Fruit fly (Drosophila melanogaster) whole organism, embryonic: ENCODE data around the gene Ssl2.

ENCODE experiments used
- Atf6 ChIP-seq: fragments of 200-800 bp; sonication (Bioruptor generic); IDR thresholded peaks from 2 replicates; pipeline ENCODE4 v1.3.6; 2022; ENCODE audit warnings: missing biosample characterization, missing genetic modification characterization
- Blimp-1 ChIP-seq: fragments of 200-800 bp; sonication (Bioruptor generic); optimal IDR thresholded peaks from 3 replicates; lab custom pipeline; 2018; ENCODE audit warnings: missing biosample characterization, missing genetic modification characterization, mild to moderate bottlenecking, moderate library complexity, missing genetic modification reagents
- CG10959 ChIP-seq: fragments of 200-800 bp; sonication (Bioruptor generic); IDR thresholded peaks from 2 replicates; pipeline ENCODE4 v1.3.6; 2022; ENCODE audit warnings: missing biosample characterization, missing genetic modification characterization
- CG15696 ChIP-seq: fragments of 200-800 bp; sonication (Bioruptor generic); optimal IDR thresholded peaks from 2 replicates; lab custom pipeline; 2019; ENCODE audit warnings: missing biosample characterization, mild to moderate bottlenecking, missing genetic modification characterization, moderate library complexity
- CG17385 ChIP-seq: fragments of 200-800 bp; sonication (Bioruptor generic); optimal IDR thresholded peaks from 3 replicates; lab custom pipeline; 2018; ENCODE audit warnings: missing biosample characterization, mild to moderate bottlenecking, missing genetic modification characterization
- CG17568 ChIP-seq: fragments of 200-800 bp; sonication (Bioruptor generic); optimal IDR thresholded peaks from 2 replicates; lab custom pipeline; 2018; ENCODE audit warnings: missing biosample characterization, mild to moderate bottlenecking, missing genetic modification characterization, moderate library complexity
- CG1832 ChIP-seq: fragments of 200-800 bp; sonication (Bioruptor generic); optimal IDR thresholded peaks from 2 replicates; lab custom pipeline; 2017; ENCODE audit warnings: missing biosample characterization, mild to moderate bottlenecking, missing genetic modification characterization, inconsistent platforms
- CG2678 ChIP-seq: fragments of 200-800 bp; sonication (Bioruptor generic); optimal IDR thresholded peaks from 3 replicates; lab custom pipeline; 2019; ENCODE audit warnings: missing biosample characterization, mild to moderate bottlenecking, missing genetic modification characterization, moderate library complexity
- CG30020 ChIP-seq: fragments of 200-800 bp; optimal IDR thresholded peaks from 2 replicates; lab custom pipeline; 2019; ENCODE audit warnings: missing biosample characterization, mild to moderate bottlenecking, missing genetic modification characterization, moderate library complexity
- CG3281 ChIP-seq: fragments of 200-800 bp; sonication (Bioruptor generic); optimal IDR thresholded peaks from 3 replicates; lab custom pipeline; 2017; ENCODE audit warnings: missing biosample characterization, mild to moderate bottlenecking, missing genetic modification characterization
- CG6175 ChIP-seq: fragments of 200-800 bp; sonication (Bioruptor generic); IDR thresholded peaks from 3 replicates; pipeline ENCODE4 v1.3.6; 2022; ENCODE audit warnings: missing biosample characterization, missing genetic modification characterization
- CG7786 ChIP-seq: fragments of 200-800 bp; sonication (Bioruptor generic); optimal IDR thresholded peaks from 2 replicates; lab custom pipeline; 2016; ENCODE audit warnings: missing biosample characterization, missing genetic modification characterization
- CG7987 ChIP-seq: fragments of 200-800 bp; sonication (Bioruptor generic); optimal IDR thresholded peaks from 2 replicates; lab custom pipeline; 2018; ENCODE audit warnings: missing biosample characterization, mild to moderate bottlenecking, missing genetic modification characterization, moderate library complexity
- CG8089 ChIP-seq: fragments of 200-800 bp; sonication (Bioruptor generic); optimal IDR thresholded peaks from 3 replicates; lab custom pipeline; 2016; ENCODE audit warnings: missing biosample characterization, missing genetic modification characterization
- CG8478 ChIP-seq: fragments of >200 bp; optimal IDR thresholded peaks from 2 replicates; lab custom pipeline; 2018
- D ChIP-seq, 2 experiments: fragments of 200-800 bp in 1 of 2; fragments of >200 bp in 1 of 2; sonication (Bioruptor generic) in 1 of 2; optimal IDR thresholded peaks; 2 replicates in 1 of 2; 3 replicates in 1 of 2; lab custom pipeline; 2017; ENCODE audit warnings: mild to moderate bottlenecking in 1 of 2, missing biosample characterization in 1 of 2, missing genetic modification characterization in 1 of 2, missing genetic modification reagents in 1 of 2
- D19A ChIP-seq: fragments of 200-800 bp; optimal IDR thresholded peaks from 3 replicates; lab custom pipeline; 2019; ENCODE audit warnings: missing biosample characterization, mild to moderate bottlenecking, missing genetic modification characterization, moderate library complexity
- Dfd ChIP-seq, 2 experiments: fragments of >200 bp; optimal IDR thresholded peaks; 2 replicates each; lab custom pipeline; 2017; ENCODE audit warnings: missing biosample characterization in 2 of 2, missing genetic modification characterization in 2 of 2
- E2f1 ChIP-seq: fragments of 200-800 bp; sonication (Bioruptor generic); IDR thresholded peaks from 2 replicates; pipeline ENCODE4 v1.3.6; 2022; ENCODE audit warnings: missing biosample characterization, missing genetic modification characterization
- ERR ChIP-seq: fragments of 200-800 bp; sonication (Bioruptor generic); optimal IDR thresholded peaks from 2 replicates; lab custom pipeline; 2016; ENCODE audit warnings: missing biosample characterization, missing genetic modification characterization
- Hand ChIP-seq: fragments of 200-800 bp; sonication (Bioruptor generic); optimal IDR thresholded peaks from 2 replicates; lab custom pipeline; 2017; ENCODE audit warnings: mild to moderate bottlenecking, missing biosample characterization, missing genetic modification reagents, missing genetic modification characterization
- Hey ChIP-seq: fragments of 200-800 bp; sonication (Bioruptor generic); optimal IDR thresholded peaks from 3 replicates; lab custom pipeline; 2018; ENCODE audit warnings: missing biosample characterization, mild to moderate bottlenecking, missing genetic modification characterization
- Hr3 ChIP-seq: fragments of 200-800 bp; sonication (Bioruptor generic); optimal IDR thresholded peaks from 3 replicates; lab custom pipeline; 2016; ENCODE audit warnings: missing biosample characterization, missing genetic modification characterization
- Jarid2 ChIP-seq: fragments of 200-800 bp; sonication (Bioruptor generic); optimal IDR thresholded peaks from 3 replicates; lab custom pipeline; 2017; ENCODE audit warnings: mild to moderate bottlenecking, missing biosample characterization, missing genetic modification reagents, missing genetic modification characterization
- Lpt ChIP-seq: fragments of >200 bp; optimal IDR thresholded peaks from 2 replicates; lab custom pipeline; 2018; ENCODE audit warnings: missing biosample characterization, missing genetic modification characterization
- MTF-1 ChIP-seq: fragments of 200-800 bp; sonication (Bioruptor generic); optimal IDR thresholded peaks from 2 replicates; lab custom pipeline; 2018; ENCODE audit warnings: missing biosample characterization, mild to moderate bottlenecking, missing genetic modification characterization, borderline replicate concordance
- Med ChIP-seq: fragments of 200-800 bp; sonication (Bioruptor generic); peaks from one replicate; lab custom pipeline; 2016; ENCODE audit warnings: missing biosample characterization, missing genetic modification characterization, mild to moderate bottlenecking, inconsistent platforms, moderate library complexity
- NFAT ChIP-seq: fragments of 200-800 bp; sonication (Bioruptor generic); IDR thresholded peaks from 2 replicates; pipeline ENCODE4 v1.3.6; 2022; ENCODE audit warnings: missing biosample characterization, missing genetic modification characterization
- PHDP ChIP-seq: fragments of 200-800 bp; sonication (Bioruptor generic); optimal IDR thresholded peaks from 3 replicates; lab custom pipeline; 2018; ENCODE audit warnings: missing biosample characterization, mild to moderate bottlenecking, missing genetic modification characterization, moderate library complexity
- Six4 ChIP-seq: fragments of 200-800 bp; sonication (Bioruptor generic); optimal IDR thresholded peaks from 2 replicates; lab custom pipeline; 2016; ENCODE audit warnings: missing biosample characterization, missing genetic modification characterization
- Trl ChIP-seq, 3 experiments: fragments of >200 bp in 2 of 3; fragments of 200-800 bp in 1 of 3; sonication (Bioruptor generic) in 1 of 3; optimal IDR thresholded peaks; 2 replicates in 1 of 3; 3 replicates in 2 of 3; lab custom pipeline; 2016 to 2017; ENCODE audit warnings: missing biosample characterization in 1 of 3, missing genetic modification characterization in 1 of 3
- bigmax ChIP-seq: fragments of 200-800 bp; sonication (Bioruptor generic); optimal IDR thresholded peaks from 2 replicates; lab custom pipeline; 2018; ENCODE audit warnings: missing biosample characterization, mild to moderate bottlenecking, missing genetic modification characterization
- cas ChIP-seq: fragments of 200-800 bp; sonication (Bioruptor generic); IDR thresholded peaks from 2 replicates; pipeline ENCODE4 v1.3.6; 2022; ENCODE audit warnings: missing biosample characterization, missing genetic modification characterization
- cato ChIP-seq: fragments of 200-800 bp; sonication (Bioruptor generic); optimal IDR thresholded peaks from 2 replicates; lab custom pipeline; 2016; ENCODE audit warnings: missing biosample characterization, missing genetic modification characterization, borderline replicate concordance
- cg ChIP-seq: fragments of 200-800 bp; sonication (Bioruptor generic); optimal IDR thresholded peaks from 3 replicates; lab custom pipeline; 2019; ENCODE audit warnings: missing biosample characterization, mild to moderate bottlenecking, missing genetic modification characterization, moderate library complexity
- dm ChIP-seq: fragments of 200-800 bp; sonication (Bioruptor generic); optimal IDR thresholded peaks from 3 replicates; lab custom pipeline; 2016; ENCODE audit warnings: missing biosample characterization, missing genetic modification characterization
- dmrt11E ChIP-seq: fragments of 200-800 bp; sonication (Bioruptor generic); optimal IDR thresholded peaks from 3 replicates; lab custom pipeline; 2018; ENCODE audit warnings: missing biosample characterization, mild to moderate bottlenecking, missing genetic modification characterization, moderate library complexity
- gro ChIP-seq: fragments of 200-800 bp; sonication (Bioruptor generic); optimal IDR thresholded peaks from 2 replicates; lab custom pipeline; 2016; ENCODE audit warnings: missing biosample characterization, missing genetic modification characterization
- jing ChIP-seq: fragments of 200-800 bp; sonication (Bioruptor generic); optimal IDR thresholded peaks from 2 replicates; lab custom pipeline; 2018; ENCODE audit warnings: missing biosample characterization, mild to moderate bottlenecking, missing genetic modification characterization
- mirr ChIP-seq: fragments of 200-800 bp; sonication (Bioruptor generic); optimal IDR thresholded peaks from 3 replicates; lab custom pipeline; 2018; ENCODE audit warnings: missing biosample characterization, mild to moderate bottlenecking, missing genetic modification characterization
- peb ChIP-seq: fragments of 200-800 bp; sonication (Bioruptor generic); IDR thresholded peaks from 2 replicates; pipeline ENCODE4 v1.3.6; 2022; ENCODE audit warnings: missing biosample characterization, missing genetic modification characterization
- psq ChIP-seq: fragments of 200-800 bp; sonication (Bioruptor generic); optimal IDR thresholded peaks from 2 replicates; lab custom pipeline; 2017; ENCODE audit warnings: missing biosample characterization, missing genetic modification characterization
- sim ChIP-seq: fragments of 200-800 bp; sonication (Bioruptor generic); IDR thresholded peaks from 2 replicates; pipeline ENCODE4 v1.3.6; 2022; ENCODE audit warnings: missing biosample characterization, missing genetic modification characterization
- slp2 ChIP-seq: fragments of 200-800 bp; sonication (Bioruptor generic); optimal IDR thresholded peaks from 2 replicates; lab custom pipeline; 2016; ENCODE audit warnings: missing biosample characterization, missing genetic modification characterization
- sqz ChIP-seq: fragments of 200-800 bp; sonication (Bioruptor generic); optimal IDR thresholded peaks from 3 replicates; lab custom pipeline; 2018; ENCODE audit warnings: missing biosample characterization, mild to moderate bottlenecking, missing genetic modification characterization
- tll ChIP-seq, 2 experiments: fragments of 200-800 bp in 1 of 2; fragments of >200 bp in 1 of 2; sonication (Bioruptor generic) in 1 of 2; optimal IDR thresholded peaks; 2 replicates each; lab custom pipeline; 2017 to 2019; ENCODE audit warnings: missing biosample characterization in 2 of 2, missing genetic modification characterization in 2 of 2, mild to moderate bottlenecking in 1 of 2, moderate library complexity in 1 of 2
- ttk ChIP-seq: fragments of 200-800 bp; sonication (Bioruptor generic); IDR thresholded peaks from 2 replicates; pipeline ENCODE4 v2.1.2; 2022; ENCODE audit warnings: missing biosample characterization, missing genetic modification characterization

Gene Ssl2

DNA sequence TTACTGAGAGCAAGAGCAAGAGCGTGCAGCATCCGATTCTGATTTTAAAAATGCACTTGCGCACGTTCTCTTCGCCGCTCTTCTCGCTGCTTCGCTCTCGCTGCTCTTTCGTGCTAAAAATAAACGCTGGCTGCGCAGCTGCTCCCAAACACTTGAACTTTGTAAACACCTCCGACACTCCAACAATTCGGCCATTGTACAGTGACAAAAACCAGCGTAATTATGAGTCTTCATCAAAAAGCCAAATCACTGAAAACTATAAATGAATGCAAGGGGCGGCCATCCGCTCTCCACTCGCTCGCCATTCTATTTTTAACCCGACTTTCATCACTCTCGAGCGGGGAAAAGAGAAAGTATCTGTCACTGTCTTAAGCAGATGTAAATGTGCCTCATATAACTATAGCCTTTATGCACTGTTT is 32.2 kb upstream of the Ssl2 start (continued):
- no peak for TF ChIP-seq CG17568 (GFP tag; lab: Kevin White, UChicago)
- TF ChIP-seq mirr = no peak
- TF ChIP-seq CG3281 = no peak
- no peak for TF ChIP-seq MTF-1 (GFP tag; lab: Kevin White, UChicago)
- no peak for TF ChIP-seq CG15696
- TF ChIP-seq, all 482 proteins: peak for 41

DNA sequence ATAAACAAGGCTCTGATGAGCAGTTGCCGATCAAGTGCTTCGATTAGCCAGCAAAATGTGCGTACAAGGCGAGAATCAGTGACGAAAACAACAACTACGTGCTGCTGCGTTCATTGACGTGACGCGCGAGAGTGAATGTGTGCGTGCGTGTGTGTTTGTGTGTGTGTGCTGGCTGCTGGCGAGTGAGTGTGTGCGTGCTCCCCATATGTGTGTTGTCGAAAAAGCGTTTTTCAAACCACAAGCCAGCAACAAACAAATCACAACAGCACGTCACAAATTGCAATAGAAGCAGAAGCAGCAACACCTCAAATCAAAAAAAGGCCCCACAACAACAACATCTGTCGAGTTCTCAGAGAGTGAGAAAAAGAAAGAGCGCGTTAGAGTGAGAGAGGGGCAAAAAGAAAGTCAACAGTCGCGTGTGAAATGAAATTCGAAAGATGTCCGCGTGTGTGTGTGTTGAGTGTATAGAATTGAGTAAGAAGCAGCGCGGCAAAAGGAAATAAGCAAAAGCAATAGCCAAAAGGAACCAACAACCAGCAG is 31.5 kb upstream of the Ssl2 start:
- TF ChIP-seq bigmax (GFP tag; lab: Kevin White, UChicago) (peak; percentile 45), NFAT (GFP tag; lab: Robert Waterston, UW) (no peak), D (optimal IDR thresholded peaks at IDR 0.05; lab: Kevin White, UChicago) (peak; percentile 97), D (GFP tag; optimal IDR thresholded peaks at IDR 0.05; lab: Kevin White, UChicago) (no peak), ERR (GFP tag; lab: Kevin White, UChicago) (no peak), Atf6 (GFP tag; lab: Robert Waterston, UW) (no peak), Jarid2 (GFP tag; lab: Kevin White, UChicago) (peak; percentile 75), CG6175 (GFP tag; lab: Robert Waterston, UW) (no peak), dm (GFP tag; lab: Kevin White, UChicago) (no peak), Lpt (GFP tag; lab: Kevin White, UChicago) (no peak), CG1832 (peak; percentile 17), tll (GFP tag; optimal IDR thresholded peaks at IDR 0.05; lab: Kevin White, UChicago) (peak in 1 of 2 experiments; percentile 32), jing (GFP tag; lab: Kevin White, UChicago) (no peak), Trl (optimal IDR thresholded peaks at IDR 0.05; lab: Kevin White, UChicago) (peak in 1 of 2 experiments; percentile 62), Trl (GFP tag; optimal IDR thresholded peaks at IDR 0.05; lab: Kevin White, UChicago) (no peak), sqz (GFP tag; lab: Kevin White, UChicago) (peak; percentile 10), sim (GFP tag; lab: Robert Waterston, UW) (no peak), CG2678 (no peak), Med (GFP tag; lab: Kevin White, UChicago) (peak; percentile 33), gro (peak; percentile 29), CG7987 (GFP tag; lab: Kevin White, UChicago) (no peak), Blimp-1 (GFP tag; lab: Kevin White, UChicago) (peak; percentile 4), CG8478 (lab: Kevin White, UChicago) (peak; percentile 91), Six4 (no peak), cg (GFP tag; lab: Kevin White, UChicago) (peak; percentile 97), peb (GFP tag; lab: Robert Waterston, UW) (no peak), CG17385 (GFP tag; lab: Kevin White, UChicago) (peak; percentile 19), slp2 (GFP tag; lab: Kevin White, UChicago) (no peak)

DNA sequence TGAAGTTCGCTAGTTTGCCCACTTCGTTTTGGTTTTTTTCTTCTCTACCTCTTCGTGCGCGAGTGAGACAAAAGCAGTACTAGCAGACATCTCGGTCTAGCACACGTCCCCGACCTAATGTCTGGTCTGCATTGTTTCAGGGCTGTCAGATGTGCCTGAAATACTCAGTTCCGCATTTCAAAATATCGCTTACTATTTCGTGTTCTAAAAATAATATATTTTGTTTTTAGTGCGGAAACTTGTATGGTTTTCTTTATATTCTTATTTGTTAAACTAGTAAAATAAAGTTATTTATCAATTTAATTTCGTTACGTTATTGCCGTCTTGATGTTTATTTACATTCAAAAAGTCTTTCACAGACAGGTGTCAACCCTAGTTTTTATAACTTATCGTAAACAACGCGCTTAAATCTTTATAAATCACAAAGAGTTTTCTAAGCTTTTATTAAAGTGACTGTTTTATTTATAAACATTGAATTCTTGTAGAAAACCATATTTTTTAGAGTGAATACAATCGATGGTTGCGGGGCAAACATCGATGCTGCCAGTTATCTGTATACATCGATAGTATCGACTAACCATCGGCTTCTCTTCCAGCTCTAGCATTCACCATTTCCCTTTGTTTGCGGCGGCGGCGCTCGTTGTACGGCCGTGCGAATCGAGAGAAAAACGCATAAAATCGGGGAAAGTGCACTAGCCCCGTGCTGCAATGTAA is 30.9 kb upstream of the Ssl2 start:
- TF ChIP-seq psq (GFP tag; lab: Kevin White, UChicago) (peak; percentile 3), dmrt11E (tag; lab: Kevin White, UChicago) (peak; percentile 64), CG30020 (peak; percentile 36), Dfd (GFP tag; optimal IDR thresholded peaks at IDR 0.05; lab: Kevin White, UChicago) (no peak), Hey (tag; lab: Kevin White, UChicago) (no peak), CG10959 (GFP tag; lab: Robert Waterston, UW) (no peak), E2f1 (GFP tag; lab: Robert Waterston, UW) (no peak), ERR (GFP tag; lab: Kevin White, UChicago) (peak; percentile 49), Hr3 (GFP tag; lab: Kevin White, UChicago) (peak; percentile 68), CG8089 (GFP tag; lab: Kevin White, UChicago) (no peak), PHDP (tag; lab: Kevin White, UChicago) (peak; percentile 82), CG7786 (GFP tag; lab: Kevin White, UChicago) (peak; percentile 16), cas (no peak), Hand (GFP tag; lab: Kevin White, UChicago) (peak; percentile 51), cato (GFP tag; lab: Kevin White, UChicago) (no peak), D19A (tag; lab: Kevin White, UChicago) (peak; percentile 64), ttk (no peak)
